Worm (Caenorhabditis elegans) whole organism, L3 larva: ENCODE results near the gene egl-36.

Experiments used
- R02D3.7 ChIP-seq: fragments of 150-350 bp; optimal IDR thresholded peaks from 2 replicates; lab custom pipeline; 2014; ENCODE audit warnings: missing biosample characterization, missing genetic modification characterization
- lin-39 ChIP-seq: fragments of 150-350 bp; optimal IDR thresholded peaks from 2 replicates; lab custom pipeline; 2018; ENCODE audit warnings: missing biosample characterization, missing genetic modification reagents, missing genetic modification characterization
- nhr-28 ChIP-seq: fragments of 150-350 bp; optimal IDR thresholded peaks from 2 replicates; lab custom pipeline; 2014; ENCODE audit warnings: missing biosample characterization, missing genetic modification characterization
- snpc-4 ChIP-seq: fragments of 150-350 bp; optimal IDR thresholded peaks from 2 replicates; lab custom pipeline; 2014; ENCODE audit warnings: missing biosample characterization, missing genetic modification characterization
- tbx-2 ChIP-seq: sonication (generic microtip); optimal IDR thresholded peaks from 2 replicates; lab custom pipeline; 2016; ENCODE audit warnings: mild to moderate bottlenecking, missing genetic modification characterization, missing compliant biosample characterization
- ztf-11 ChIP-seq: fragments of 150-350 bp; optimal IDR thresholded peaks from 2 replicates; lab custom pipeline; 2014; ENCODE audit warnings: missing biosample characterization, missing genetic modification characterization

ce11 chrX:10766123-10766622 is 32.0 kb downstream of the egl-36 start:
- peak; percentile 77 for TF ChIP-seq R02D3.7 (tag; lab: Kevin White, UChicago)
- peak; percentile 97 for TF ChIP-seq lin-39
- peak; percentile 74 for TF ChIP-seq snpc-4 (tag; lab: Kevin White, UChicago)
- TF ChIP-seq ztf-11 (tag; lab: Kevin White, UChicago): no peak
- peak; percentile 94 for TF ChIP-seq tbx-2
- no peak for TF ChIP-seq nhr-28 (tag; lab: Kevin White, UChicago)
